Worm (Caenorhabditis elegans) whole organism, L4 larva: ENCODE results near the gene R10F2.4.
A peak's percentile ranks its signal among the peaks of the same experiment; 100 is the strongest.

Source experiments
- F44E2.7 ChIP-seq: fragments of 200-800 bp; sonication (Bioruptor generic); IDR thresholded peaks from 2 replicates; pipeline ENCODE4 v2.1.2; 2022; ENCODE audit warnings: missing genetic modification characterization, missing compliant biosample characterization
- Y48G9A.11 ChIP-seq: fragments of 200-800 bp; sonication (Bioruptor generic); IDR thresholded peaks from 2 replicates; pipeline ENCODE4 v1.3.6; 2022; ENCODE audit warnings: missing genetic modification reagents, missing genetic modification characterization, missing compliant biosample characterization
- Y5F2A.4 ChIP-seq: fragments of 200-800 bp; sonication (Bioruptor generic); optimal IDR thresholded peaks from 2 replicates; lab custom pipeline; 2018; ENCODE audit warnings: mild to moderate bottlenecking, missing genetic modification characterization, missing compliant biosample characterization
- ama-1 ChIP-seq: fragments of 150-350 bp; optimal IDR thresholded peaks from 2 replicates; lab custom pipeline; 2014; ENCODE audit warnings: inconsistent platforms, mixed read lengths
- attf-4 ChIP-seq: sonication (generic microtip); optimal IDR thresholded peaks from 3 replicates; lab custom pipeline; 2017; ENCODE audit warnings: missing biosample characterization, missing genetic modification characterization
- ceh-28 ChIP-seq: fragments of 150-350 bp; optimal IDR thresholded peaks from 2 replicates; lab custom pipeline; 2014; ENCODE audit warnings: missing biosample characterization, missing genetic modification reagents, missing genetic modification characterization
- ces-1 ChIP-seq: fragments of 150-350 bp; sonication (generic microtip); optimal IDR thresholded peaks from 4 replicates; lab custom pipeline; 2014; ENCODE audit warnings: missing biosample characterization, missing genetic modification reagents, missing genetic modification characterization
- ctbp-1 ChIP-seq: fragments of 200-800 bp; sonication (Bioruptor generic); IDR thresholded peaks from 2 replicates; pipeline ENCODE4 v1.3.6; 2022; ENCODE audit warnings: missing genetic modification reagents, missing genetic modification characterization, missing compliant biosample characterization
- daf-16 ChIP-seq, 3 experiments: sonication (generic microtip); optimal IDR thresholded peaks; 2 replicates each; lab custom pipeline; 2016 to 2017; ENCODE audit warnings: missing genetic modification characterization in 3 of 3, missing genetic modification reagents in 3 of 3, mild to moderate bottlenecking in 2 of 3, missing compliant biosample characterization in 2 of 3, missing biosample characterization in 1 of 3, moderate library complexity in 1 of 3
- daf-8 ChIP-seq: fragments of 200-800 bp; sonication (Bioruptor generic); IDR thresholded peaks from 2 replicates; pipeline ENCODE4 v1.3.6; 2022; ENCODE audit warnings: missing genetic modification characterization, missing compliant biosample characterization
- dmd-6 ChIP-seq: fragments of 200-800 bp; sonication (Bioruptor generic); IDR thresholded peaks from 2 replicates; pipeline ENCODE4 v1.3.6; 2022; ENCODE audit warnings: missing genetic modification reagents, missing genetic modification characterization, missing compliant biosample characterization
- dpl-1 ChIP-seq: fragments of 150-350 bp; optimal IDR thresholded peaks from 2 replicates; lab custom pipeline; 2014; ENCODE audit warnings: missing biosample characterization, missing genetic modification reagents, missing genetic modification characterization
- duxl-1 ChIP-seq: sonication (generic microtip); optimal IDR thresholded peaks from 2 replicates; lab custom pipeline; 2016; ENCODE audit warnings: mild to moderate bottlenecking, missing genetic modification characterization, moderate library complexity, missing compliant biosample characterization; ENCODE audit not compliant: poor library complexity
- dve-1 ChIP-seq: sonication (generic microtip); optimal IDR thresholded peaks from 2 replicates; lab custom pipeline; 2017; ENCODE audit warnings: antibody characterized with exemption, mild to moderate bottlenecking, missing genetic modification characterization, missing compliant biosample characterization; ENCODE audit not compliant: insufficient read depth
- gei-8 ChIP-seq: fragments of 200-800 bp; sonication (Bioruptor generic); optimal IDR thresholded peaks from 2 replicates; lab custom pipeline; 2018; ENCODE audit warnings: mild to moderate bottlenecking, missing genetic modification characterization, missing compliant biosample characterization
- hlh-11 ChIP-seq: fragments of 200-800 bp; sonication (Bioruptor generic); optimal IDR thresholded peaks from 2 replicates; lab custom pipeline; 2018; ENCODE audit warnings: mild to moderate bottlenecking, missing genetic modification characterization, missing compliant biosample characterization
- hlh-30 ChIP-seq: sonication (generic microtip); optimal IDR thresholded peaks from 2 replicates; lab custom pipeline; 2017; ENCODE audit warnings: antibody characterized with exemption, mild to moderate bottlenecking, missing genetic modification characterization, missing compliant biosample characterization; ENCODE audit not compliant: insufficient read depth
- lim-7 ChIP-seq: fragments of 200-800 bp; sonication (Bioruptor generic); IDR thresholded peaks from 2 replicates; pipeline ENCODE4 v1.3.6; 2022; ENCODE audit warnings: missing genetic modification characterization, missing compliant biosample characterization
- lin-1 ChIP-seq: fragments of 200-800 bp; sonication (Bioruptor generic); IDR thresholded peaks from 2 replicates; pipeline ENCODE4 v1.3.6; 2022; ENCODE audit warnings: missing genetic modification reagents, missing genetic modification characterization, missing compliant biosample characterization
- lin-29 ChIP-seq: fragments of 200-800 bp; sonication (Bioruptor generic); IDR thresholded peaks from 2 replicates; pipeline ENCODE4 v1.3.6; 2022; ENCODE audit warnings: missing genetic modification reagents, missing genetic modification characterization, missing compliant biosample characterization
- lin-38 ChIP-seq: fragments of 200-800 bp; sonication (Bioruptor generic); IDR thresholded peaks from 2 replicates; pipeline ENCODE4 v1.3.6; 2022; ENCODE audit warnings: missing genetic modification reagents, missing genetic modification characterization, missing compliant biosample characterization
- lsy-2 ChIP-seq, 2 experiments: fragments of 150-350 bp in 1 of 2; sonication (generic microtip) in 1 of 2; optimal IDR thresholded peaks; 2 replicates each; lab custom pipeline; 2014 to 2017; ENCODE audit warnings: missing biosample characterization in 2 of 2, missing genetic modification characterization in 2 of 2
- madf-5 ChIP-seq, 2 experiments: fragments of 200-800 bp; sonication (Bioruptor generic); IDR thresholded peaks; 2 replicates each; pipeline ENCODE4 v1.3.6; 2022; ENCODE audit warnings: missing compliant biosample characterization in 2 of 2, missing genetic modification characterization in 2 of 2
- mdl-1 ChIP-seq, 2 experiments: fragments of 150-350 bp in 1 of 2; sonication (generic microtip) in 1 of 2; optimal IDR thresholded peaks; 2 replicates each; lab custom pipeline; 2014 to 2017; ENCODE audit warnings: missing biosample characterization in 2 of 2, missing genetic modification characterization in 2 of 2
- mep-1 ChIP-seq: fragments of 150-350 bp; sonication (generic microtip); optimal IDR thresholded peaks from 3 replicates; lab custom pipeline; 2014; ENCODE audit warnings: missing biosample characterization, missing genetic modification characterization
- mxl-3 ChIP-seq: fragments of 200-800 bp; sonication (Bioruptor generic); optimal IDR thresholded peaks from 2 replicates; lab custom pipeline; 2018; ENCODE audit warnings: mild to moderate bottlenecking, missing genetic modification characterization, missing compliant biosample characterization
- nhr-10 ChIP-seq: fragments of 150-350 bp; optimal IDR thresholded peaks from 2 replicates; lab custom pipeline; 2014; ENCODE audit warnings: missing biosample characterization, missing genetic modification characterization
- nhr-102 ChIP-seq: sonication (generic microtip); optimal IDR thresholded peaks from 2 replicates; lab custom pipeline; 2016; ENCODE audit warnings: mild to moderate bottlenecking, missing genetic modification characterization, moderate library complexity, missing compliant biosample characterization
- nhr-28 ChIP-seq: fragments of 150-350 bp; optimal IDR thresholded peaks from 2 replicates; lab custom pipeline; 2014; ENCODE audit warnings: missing biosample characterization, missing genetic modification characterization
- nhr-41 ChIP-seq: fragments of 200-800 bp; sonication (Bioruptor generic); IDR thresholded peaks from 2 replicates; pipeline ENCODE4 v1.3.6; 2022; ENCODE audit warnings: missing genetic modification reagents, missing genetic modification characterization, missing compliant biosample characterization
- nhr-42 ChIP-seq: fragments of 200-800 bp; sonication (Bioruptor generic); IDR thresholded peaks from 2 replicates; pipeline ENCODE4 v1.3.6; 2022; ENCODE audit warnings: missing genetic modification characterization, missing compliant biosample characterization
- nhr-48 ChIP-seq: sonication (generic microtip); optimal IDR thresholded peaks from 2 replicates; lab custom pipeline; 2016; ENCODE audit warnings: mild to moderate bottlenecking, missing genetic modification characterization, missing compliant biosample characterization
- nhr-77 ChIP-seq: fragments of 150-350 bp; optimal IDR thresholded peaks from 2 replicates; lab custom pipeline; 2014; ENCODE audit warnings: missing biosample characterization, missing genetic modification characterization
- php-3 ChIP-seq: fragments of 200-800 bp; sonication (Bioruptor generic); IDR thresholded peaks from 2 replicates; pipeline ENCODE4 v1.3.6; 2022; ENCODE audit warnings: missing genetic modification reagents, missing genetic modification characterization, missing compliant biosample characterization
- pqm-1 ChIP-seq: sonication (generic microtip); optimal IDR thresholded peaks from 2 replicates; lab custom pipeline; 2017; ENCODE audit warnings: missing biosample characterization, missing genetic modification characterization
- rbr-2 ChIP-seq: sonication (generic microtip); optimal IDR thresholded peaks from 2 replicates; lab custom pipeline; 2016; ENCODE audit warnings: missing genotype, missing genetic modification characterization, missing compliant biosample characterization
- spr-3 ChIP-seq: fragments of 200-800 bp; sonication (Bioruptor generic); optimal IDR thresholded peaks from 2 replicates; lab custom pipeline; 2018; ENCODE audit warnings: mild to moderate bottlenecking, missing genetic modification characterization, missing compliant biosample characterization
- tra-1 ChIP-seq: fragments of 200-800 bp; sonication (Bioruptor generic); IDR thresholded peaks from 2 replicates; pipeline ENCODE4 v1.3.6; 2022; ENCODE audit warnings: missing genetic modification reagents, missing genetic modification characterization, missing compliant biosample characterization
- unc-62 ChIP-seq, 3 experiments: fragments of 150-350 bp in 1 of 3; sonication (generic microtip); optimal IDR thresholded peaks in 2 of 3; peaks in 1 of 3; 1 replicate in 1 of 3; 2 replicates in 2 of 3; lab custom pipeline; 2014 to 2017; ENCODE audit warnings: missing biosample characterization in 3 of 3, missing genetic modification characterization in 3 of 3, missing genetic modification reagents in 3 of 3, missing genotype in 1 of 3
- zip-11 ChIP-seq: fragments of 200-800 bp; sonication (Bioruptor generic); IDR thresholded peaks from 2 replicates; pipeline ENCODE4 v1.3.6; 2022; ENCODE audit warnings: missing genetic modification characterization, missing compliant biosample characterization
- zip-2 ChIP-seq: fragments of 150-350 bp; optimal IDR thresholded peaks from 2 replicates; lab custom pipeline; 2014; ENCODE audit warnings: missing biosample characterization, missing genetic modification characterization
- ztf-7 ChIP-seq: fragments of 150-350 bp; optimal IDR thresholded peaks from 2 replicates; lab custom pipeline; 2014; ENCODE audit warnings: missing biosample characterization, missing genetic modification characterization

The R10F2.4 gene

DNA sequence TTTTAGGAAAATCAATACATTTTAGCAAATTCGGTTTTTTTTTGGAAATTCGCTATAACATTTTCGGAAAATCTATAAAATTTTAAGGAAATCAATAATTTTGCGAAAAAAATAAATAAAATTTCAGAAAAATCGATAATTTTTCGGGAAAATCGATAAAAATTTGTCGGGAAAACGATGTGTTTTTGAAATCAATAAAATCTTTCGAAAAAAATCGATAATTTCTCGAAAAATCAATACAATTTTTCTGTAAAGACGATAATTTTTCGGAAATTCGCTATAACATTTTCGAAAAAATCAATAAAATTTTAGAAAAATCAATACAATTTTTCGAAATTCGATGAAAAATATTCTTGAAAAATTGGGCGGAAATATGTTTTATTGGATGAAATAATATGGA, 38.9 kb upstream of the R10F2.4 start:
- TF ChIP-seq lin-29 (no peak), unc-62 (GFP tag; optimal IDR thresholded peaks at IDR 0.05 in 1 of 2; lab: Kevin White, UChicago) (peak in 1 of 2 experiments; percentile 22), unc-62 (tag; optimal IDR thresholded peaks at IDR 0.05; lab: Kevin White, UChicago) (no peak), nhr-10 (tag; lab: Kevin White, UChicago) (no peak), ctbp-1 (no peak), attf-4 (tag; lab: Kevin White, UChicago) (no peak), gei-8 (GFP tag; lab: Kevin White, UChicago) (no peak), lin-1 (GFP tag; lab: Robert Waterston, UW) (no peak), ama-1 (no peak), ceh-28 (peak; percentile 70), nhr-48 (no peak), nhr-41 (no peak)

DNA sequence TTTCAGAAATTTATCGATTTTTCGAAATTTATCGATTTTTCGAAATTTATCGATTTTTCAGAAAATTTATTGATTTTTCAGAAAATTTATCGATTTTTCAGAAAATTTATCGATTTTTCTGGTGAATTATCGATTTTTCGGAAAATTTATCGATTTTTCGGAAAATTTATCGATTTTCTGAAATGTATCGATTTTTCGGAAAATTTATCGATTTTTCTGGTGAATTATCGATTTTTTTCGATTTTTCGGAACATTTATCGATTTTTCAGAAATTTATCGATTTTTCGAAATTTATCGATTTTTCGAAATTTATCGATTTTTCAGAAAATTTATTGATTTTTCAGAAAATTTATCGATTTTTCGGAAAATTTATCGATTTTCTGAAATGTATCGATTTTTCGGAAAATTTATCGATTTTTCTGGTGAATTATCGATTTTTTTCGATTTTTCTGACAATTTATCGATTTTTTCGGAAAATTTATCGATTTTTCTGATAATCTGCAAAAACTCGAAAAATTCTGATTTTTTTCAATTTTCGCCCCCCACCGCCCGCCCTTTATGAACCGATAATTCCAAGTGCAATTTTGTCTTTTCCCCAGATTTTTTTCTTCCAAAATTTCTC, 37.9 kb upstream of the R10F2.4 start:
- TF ChIP-seq F44E2.7 (GFP tag; lab: Robert Waterston, UW): peak; percentile 85
- TF ChIP-seq ceh-28: peak; percentile 98

DNA sequence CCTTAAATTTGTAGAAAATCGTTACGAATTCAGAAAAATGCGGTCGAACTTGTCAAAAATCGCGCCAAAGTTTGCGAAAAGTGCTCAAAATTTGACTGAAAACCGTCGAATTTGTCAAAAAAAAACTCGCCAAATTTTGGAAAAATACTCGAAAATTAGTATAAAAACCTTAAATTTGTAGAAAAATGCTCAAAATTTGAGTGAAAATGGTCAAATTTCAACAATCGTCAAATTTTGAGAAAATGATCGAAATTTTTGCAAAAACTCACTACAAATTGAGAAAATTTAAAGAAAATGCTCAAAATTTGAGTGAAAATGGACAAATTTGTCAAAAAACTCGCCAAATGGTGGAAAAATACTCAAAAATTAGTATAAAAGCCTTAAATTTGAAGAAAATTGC, 29.5 kb upstream of the R10F2.4 start:
- TF ChIP-seq ceh-28: no peak
- no peak for TF ChIP-seq dpl-1
- no peak for TF ChIP-seq spr-3
- peak in 1 of 2 experiments; percentile 93 for TF ChIP-seq unc-62 (GFP tag; optimal IDR thresholded peaks at IDR 0.05 in 1 of 2; lab: Kevin White, UChicago)
- TF ChIP-seq unc-62 (tag; optimal IDR thresholded peaks at IDR 0.05; lab: Kevin White, UChicago): no peak
- TF ChIP-seq Y48G9A.11: no peak
- no peak for TF ChIP-seq Y5F2A.4 (GFP tag; lab: Kevin White, UChicago)

DNA sequence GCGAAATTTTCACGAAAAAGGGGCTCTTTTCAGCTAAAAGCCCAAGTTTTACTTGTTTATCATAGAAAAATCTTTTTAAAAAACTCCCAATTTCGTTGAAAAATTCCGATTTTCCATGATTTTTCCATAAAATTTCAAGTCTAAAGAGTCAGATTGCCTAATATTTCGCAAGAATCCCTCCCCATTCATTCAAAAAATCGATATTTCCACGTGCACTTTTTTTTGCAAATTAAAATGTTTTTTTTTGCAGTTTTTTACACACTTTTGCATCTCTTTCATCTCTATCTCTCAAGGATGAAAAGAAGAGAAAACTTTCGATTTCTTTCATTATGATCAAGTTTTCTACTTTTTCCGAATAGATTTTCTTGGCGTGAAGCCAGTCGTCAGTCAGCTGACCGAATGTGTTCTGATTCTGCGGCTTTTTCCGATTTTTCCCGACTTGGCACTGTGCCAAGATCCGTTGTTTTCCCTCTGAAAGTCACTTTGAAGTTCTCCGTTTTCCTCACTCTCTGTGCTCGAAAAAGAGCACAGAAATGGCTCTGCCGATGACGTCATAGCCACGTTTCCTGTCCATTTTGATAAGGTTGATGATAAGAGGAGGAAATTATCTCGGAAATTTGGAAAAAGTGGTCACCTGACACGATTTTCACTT, 25.5 kb upstream of the R10F2.4 start:
- TF ChIP-seq mdl-1 (tag; optimal IDR thresholded peaks at IDR 0.05; lab: Kevin White, UChicago) (peak in 1 of 2 experiments; percentile 65), ama-1 (no peak), mep-1 (tag; lab: Kevin White, UChicago) (peak; percentile 18), nhr-77 (tag; lab: Kevin White, UChicago) (peak; percentile 74), hlh-11 (tag; lab: Kevin White, UChicago) (peak; percentile 83), dpl-1 (peak; percentile 24), nhr-102 (tag; lab: Kevin White, UChicago) (peak; percentile 45), hlh-30 (peak; percentile 74), daf-8 (GFP tag; lab: Robert Waterston, UW) (no peak), tra-1 (GFP tag; lab: Robert Waterston, UW) (0 out of 2 replicates have a peak, but pooled peaks have one; percentile 34), nhr-28 (tag; lab: Kevin White, UChicago) (peak; percentile 88), daf-16 (GFP tag; optimal IDR thresholded peaks at IDR 0.05; lab: Kevin White, UChicago) (no peak), daf-16 (tag; optimal IDR thresholded peaks at IDR 0.05; lab: Kevin White, UChicago) (peak; percentile 49), nhr-42 (GFP tag; lab: Robert Waterston, UW) (no peak), pqm-1 (tag; lab: Kevin White, UChicago) (peak; percentile 44), rbr-2 (tag; lab: Kevin White, UChicago) (no peak), lin-29 (peak; percentile 36; the same call in 1 of the 2 replicates), ces-1 (GFP tag; lab: Kevin White, UChicago) (no peak), lim-7 (GFP tag; lab: Robert Waterston, UW) (no peak), madf-5 (GFP tag; IDR thresholded peaks at IDR 0.05; lab: Robert Waterston, UW) (no peak), duxl-1 (no peak), zip-11 (GFP tag; lab: Robert Waterston, UW) (no peak), dve-1 (tag; lab: Kevin White, UChicago) (peak; percentile 77), mxl-3 (peak; percentile 40), dmd-6 (GFP tag; lab: Robert Waterston, UW) (peak; percentile 82), lsy-2 (tag; optimal IDR thresholded peaks at IDR 0.05; lab: Kevin White, UChicago) (peak in 1 of 2 experiments; percentile 46), lin-38 (GFP tag; lab: Robert Waterston, UW) (0 out of 2 replicates have a peak, but pooled peaks have one; percentile 17), nhr-48 (peak; percentile 82), ceh-28 (no peak), zip-2 (tag; lab: Kevin White, UChicago) (peak; percentile 94), ztf-7 (tag; lab: Kevin White, UChicago) (no peak), lin-1 (GFP tag; lab: Robert Waterston, UW) (0 out of 2 replicates have a peak, but pooled peaks have one; percentile 34), php-3 (GFP tag; lab: Robert Waterston, UW) (no peak)
